Fruit fly (Drosophila melanogaster) whole organism, embryonic: ENCODE data around the gene CG32437.

ENCODE experiments used
- CG10209 ChIP-seq: fragments of 200-800 bp; sonication (Bioruptor generic); optimal IDR thresholded peaks from 3 replicates; lab custom pipeline; 2017; ENCODE audit warnings: missing biosample characterization, mild to moderate bottlenecking, missing genetic modification characterization, missing genetic modification reagents
- CG1024 ChIP-seq: fragments of 200-800 bp; sonication (Bioruptor generic); IDR thresholded peaks from 2 replicates; pipeline ENCODE4 v1.3.6; 2022; ENCODE audit warnings: missing biosample characterization, missing genetic modification characterization
- CG10267 ChIP-seq: fragments of 200-800 bp; sonication (Bioruptor generic); optimal IDR thresholded peaks from 2 replicates; lab custom pipeline; 2018; ENCODE audit warnings: missing biosample characterization, mild to moderate bottlenecking, missing genetic modification characterization, moderate library complexity
- CG10543 ChIP-seq: fragments of 200-800 bp; sonication (Bioruptor generic); optimal IDR thresholded peaks from 3 replicates; lab custom pipeline; 2017; ENCODE audit warnings: missing biosample characterization, mild to moderate bottlenecking, missing genetic modification characterization, moderate library complexity
- CG11504 ChIP-seq: fragments of 200-800 bp; sonication (Bioruptor generic); optimal IDR thresholded peaks from 3 replicates; lab custom pipeline; 2019; ENCODE audit warnings: missing biosample characterization, mild to moderate bottlenecking, missing genetic modification characterization, moderate library complexity
- CG12071 ChIP-seq: fragments of 200-800 bp; sonication (Bioruptor generic); optimal IDR thresholded peaks from 3 replicates; lab custom pipeline; 2018; ENCODE audit warnings: missing biosample characterization, mild to moderate bottlenecking, missing genetic modification characterization
- CG1233 ChIP-seq: fragments of 200-800 bp; sonication (Bioruptor generic); optimal IDR thresholded peaks from 4 replicates; lab custom pipeline; 2018; ENCODE audit warnings: missing biosample characterization, mild to moderate bottlenecking, missing genetic modification characterization
- CG13287 ChIP-seq: fragments of 200-800 bp; sonication (Bioruptor generic); IDR thresholded peaks from 2 replicates; pipeline ENCODE4 v1.3.6; 2022; ENCODE audit warnings: missing biosample characterization, missing genetic modification characterization; ENCODE audit not compliant: partially characterized antibody
- CG13296 ChIP-seq: fragments of 200-800 bp; sonication (Bioruptor generic); optimal IDR thresholded peaks from 3 replicates; lab custom pipeline; 2018; ENCODE audit warnings: missing biosample characterization, mild to moderate bottlenecking, missing genetic modification characterization
- CG13624 ChIP-seq: fragments of 200-800 bp; sonication (Bioruptor generic); optimal IDR thresholded peaks from 2 replicates; lab custom pipeline; 2016; ENCODE audit warnings: missing biosample characterization, missing genetic modification characterization
- CG13894 ChIP-seq: fragments of 200-800 bp; sonication (Bioruptor generic); optimal IDR thresholded peaks from 3 replicates; lab custom pipeline; 2018; ENCODE audit warnings: missing biosample characterization, mild to moderate bottlenecking, missing genetic modification characterization, moderate library complexity
- CG14710 ChIP-seq: fragments of 200-800 bp; sonication (Bioruptor generic); optimal IDR thresholded peaks from 3 replicates; lab custom pipeline; 2019; ENCODE audit warnings: missing biosample characterization, mild to moderate bottlenecking, missing genetic modification characterization, moderate library complexity
- CG1529 ChIP-seq: fragments of 200-800 bp; sonication (Bioruptor generic); optimal IDR thresholded peaks from 3 replicates; lab custom pipeline; 2018; ENCODE audit warnings: missing biosample characterization, missing genetic modification characterization
- CG18476 ChIP-seq: fragments of 200-800 bp; sonication (Bioruptor generic); optimal IDR thresholded peaks from 2 replicates; lab custom pipeline; 2016; ENCODE audit warnings: missing biosample characterization, mild to moderate bottlenecking, missing genetic modification characterization
- CG2202 ChIP-seq: fragments of 200-800 bp; sonication (Bioruptor generic); optimal IDR thresholded peaks from 2 replicates; lab custom pipeline; 2018; ENCODE audit warnings: missing biosample characterization, mild to moderate bottlenecking, missing genetic modification characterization
- CG31441 ChIP-seq: fragments of 200-800 bp; sonication (Bioruptor generic); IDR thresholded peaks from 2 replicates; pipeline ENCODE4 v1.3.6; 2022; ENCODE audit warnings: missing biosample characterization, missing genetic modification characterization
- CG43689 ChIP-seq: fragments of 200-800 bp; sonication (Bioruptor generic); IDR thresholded peaks from 2 replicates; pipeline ENCODE4 v1.3.6; 2022; ENCODE audit warnings: missing biosample characterization, missing genetic modification characterization
- CG6791 ChIP-seq: fragments of 200-800 bp; sonication (Bioruptor generic); IDR thresholded peaks from 3 replicates; pipeline ENCODE4 v1.3.6; 2022; ENCODE audit warnings: missing biosample characterization, missing genetic modification characterization; ENCODE audit not compliant: partially characterized antibody
- CG7372 ChIP-seq: fragments of 200-800 bp; sonication (Bioruptor generic); IDR thresholded peaks from 2 replicates; pipeline ENCODE4 v1.3.6; 2022; ENCODE audit warnings: missing biosample characterization, missing genetic modification characterization
- CG7928 ChIP-seq: fragments of 200-800 bp; sonication (Bioruptor generic); optimal IDR thresholded peaks from 2 replicates; lab custom pipeline; 2017; ENCODE audit warnings: missing biosample characterization, mild to moderate bottlenecking, missing genetic modification characterization
- CG7987 ChIP-seq: fragments of 200-800 bp; sonication (Bioruptor generic); optimal IDR thresholded peaks from 2 replicates; lab custom pipeline; 2018; ENCODE audit warnings: missing biosample characterization, mild to moderate bottlenecking, missing genetic modification characterization, moderate library complexity
- CoRest ChIP-seq: fragments of 200-800 bp; sonication (Bioruptor generic); optimal IDR thresholded peaks from 3 replicates; lab custom pipeline; 2018; ENCODE audit warnings: missing biosample characterization, mild to moderate bottlenecking, missing genetic modification characterization, moderate library complexity
- D19B ChIP-seq: fragments of 200-800 bp; sonication (Bioruptor generic); optimal IDR thresholded peaks from 2 replicates; lab custom pipeline; 2017; ENCODE audit warnings: missing biosample characterization, mild to moderate bottlenecking, missing genetic modification characterization
- Dbx ChIP-seq: fragments of 200-800 bp; sonication (Bioruptor generic); IDR thresholded peaks from 3 replicates; pipeline ENCODE4 v1.3.6; 2022; ENCODE audit warnings: missing biosample characterization, missing genetic modification characterization
- Deaf1 ChIP-seq: fragments of 200-800 bp; optimal IDR thresholded peaks from 3 replicates; lab custom pipeline; 2019; ENCODE audit warnings: missing biosample characterization, mild to moderate bottlenecking, missing genetic modification characterization, moderate library complexity
- Dip3 ChIP-seq: fragments of 200-800 bp; sonication (Bioruptor generic); optimal IDR thresholded peaks from 3 replicates; lab custom pipeline; 2016; ENCODE audit warnings: missing biosample characterization, missing genetic modification characterization
- Doc3 ChIP-seq: fragments of 200-800 bp; sonication (Bioruptor generic); IDR thresholded peaks from 3 replicates; pipeline ENCODE4 v1.3.6; 2022; ENCODE audit warnings: missing biosample characterization, missing genetic modification characterization; ENCODE audit not compliant: partially characterized antibody
- Lim3 ChIP-seq: fragments of 200-800 bp; sonication (Bioruptor generic); IDR thresholded peaks from 2 replicates; pipeline ENCODE4 v1.3.6; 2022; ENCODE audit warnings: missing biosample characterization, missing genetic modification characterization
- Lpt ChIP-seq: fragments of >200 bp; optimal IDR thresholded peaks from 2 replicates; lab custom pipeline; 2018; ENCODE audit warnings: missing biosample characterization, missing genetic modification characterization
- MBD-R2 ChIP-seq: fragments of 200-800 bp; sonication (Bioruptor generic); IDR thresholded peaks from 2 replicates; pipeline ENCODE4 v1.3.6; 2022; ENCODE audit warnings: missing biosample characterization, missing genetic modification characterization
- NK7.1 ChIP-seq: fragments of 200-800 bp; sonication (Bioruptor generic); optimal IDR thresholded peaks from 3 replicates; lab custom pipeline; 2016; ENCODE audit warnings: missing biosample characterization, missing genetic modification characterization
- Sin3A ChIP-seq: fragments of >200 bp; optimal IDR thresholded peaks from 2 replicates; lab custom pipeline; 2018
- Sox100B ChIP-seq: fragments of 200-800 bp; sonication (Bioruptor generic); optimal IDR thresholded peaks from 3 replicates; lab custom pipeline; 2018; ENCODE audit warnings: missing biosample characterization, mild to moderate bottlenecking, missing genetic modification characterization
- Sox102F ChIP-seq: fragments of 200-800 bp; sonication (Bioruptor generic); optimal IDR thresholded peaks from 2 replicates; lab custom pipeline; 2018; ENCODE audit warnings: missing biosample characterization, mild to moderate bottlenecking, missing genetic modification characterization, moderate library complexity
- Vsx1 ChIP-seq: fragments of 200-800 bp; sonication (Bioruptor generic); optimal IDR thresholded peaks from 2 replicates; lab custom pipeline; 2017; ENCODE audit warnings: missing biosample characterization, mild to moderate bottlenecking, missing genetic modification characterization, missing genetic modification reagents
- crc ChIP-seq: fragments of 200-800 bp; sonication (Bioruptor generic); optimal IDR thresholded peaks from 2 replicates; lab custom pipeline; 2016; ENCODE audit warnings: missing biosample characterization, missing genetic modification characterization
- da ChIP-seq: fragments of 200-800 bp; sonication (Bioruptor generic); optimal IDR thresholded peaks from 2 replicates; lab custom pipeline; 2016; ENCODE audit warnings: missing biosample characterization, missing genetic modification characterization
- dmrt99B ChIP-seq: fragments of 200-800 bp; sonication (Bioruptor generic); optimal IDR thresholded peaks from 2 replicates; lab custom pipeline; 2018; ENCODE audit warnings: missing biosample characterization, mild to moderate bottlenecking, missing genetic modification characterization, moderate library complexity
- ems ChIP-seq: fragments of 200-800 bp; sonication (Bioruptor generic); optimal IDR thresholded peaks from 3 replicates; lab custom pipeline; 2016; ENCODE audit warnings: missing biosample characterization, missing genetic modification characterization
- exex ChIP-seq: fragments of 200-800 bp; sonication (Bioruptor generic); optimal IDR thresholded peaks from 4 replicates; lab custom pipeline; 2018; ENCODE audit warnings: missing biosample characterization, mild to moderate bottlenecking, missing genetic modification characterization, moderate library complexity
- hbn ChIP-seq: fragments of 200-800 bp; sonication (Bioruptor generic); IDR thresholded peaks from 2 replicates; pipeline ENCODE4 v1.3.6; 2022; ENCODE audit warnings: missing biosample characterization, missing genetic modification characterization; ENCODE audit not compliant: partially characterized antibody
- kah ChIP-seq: fragments of 200-800 bp; sonication (Bioruptor generic); optimal IDR thresholded peaks from 2 replicates; lab custom pipeline; 2018; ENCODE audit warnings: missing biosample characterization, mild to moderate bottlenecking, missing genetic modification characterization
- kay ChIP-seq: fragments of 200-800 bp; sonication (Bioruptor generic); optimal IDR thresholded peaks from 2 replicates; lab custom pipeline; 2016; ENCODE audit warnings: missing biosample characterization, missing genetic modification characterization
- pita ChIP-seq: fragments of 200-800 bp; sonication (Bioruptor generic); optimal IDR thresholded peaks from 2 replicates; lab custom pipeline; 2017; ENCODE audit warnings: missing biosample characterization, mild to moderate bottlenecking, missing genetic modification characterization
- pros ChIP-seq: fragments of 200-800 bp; sonication (Bioruptor generic); optimal IDR thresholded peaks from 3 replicates; lab custom pipeline; 2019; ENCODE audit warnings: missing biosample characterization, mild to moderate bottlenecking, missing genetic modification characterization, moderate library complexity
- ranshi ChIP-seq: fragments of 200-800 bp; sonication (Bioruptor generic); IDR thresholded peaks from 2 replicates; pipeline ENCODE4 v1.3.6; 2022; ENCODE audit warnings: missing biosample characterization, missing genetic modification characterization
- run ChIP-seq: fragments of 200-800 bp; sonication (Bioruptor generic); optimal IDR thresholded peaks from 3 replicates; lab custom pipeline; 2018; ENCODE audit warnings: missing biosample characterization, mild to moderate bottlenecking, missing genetic modification characterization
- sd ChIP-seq: fragments of 200-800 bp; sonication (Bioruptor generic); optimal IDR thresholded peaks from 3 replicates; lab custom pipeline; 2018; ENCODE audit warnings: missing biosample characterization, mild to moderate bottlenecking, missing genetic modification characterization, moderate library complexity
- so ChIP-seq: fragments of 200-800 bp; sonication (Bioruptor generic); IDR thresholded peaks from 3 replicates; pipeline ENCODE4 v1.3.6; 2022; ENCODE audit warnings: missing biosample characterization, missing genetic modification characterization
- trh ChIP-seq: fragments of 200-800 bp; sonication (Bioruptor generic); optimal IDR thresholded peaks from 2 replicates; lab custom pipeline; 2016; ENCODE audit warnings: missing biosample characterization, missing genetic modification characterization
- usp ChIP-seq: fragments of >200 bp; optimal IDR thresholded peaks from 2 replicates; lab custom pipeline; 2017; ENCODE audit warnings: missing biosample characterization, missing genetic modification characterization

CG32437 gene

dm6 chr3L:21348983-21349432 lies 8.5 kb upstream of the CG32437 start, which contains the start of gene ebd2 (continued):
- TF ChIP-seq CG2202 (tag; lab: Kevin White, UChicago) (no peak), Sox102F (no peak), CG13894 (peak; percentile 95), CG13624 (GFP tag; lab: Kevin White, UChicago) (peak; percentile 48), exex (peak; percentile 55), CG10543 (GFP tag; lab: Kevin White, UChicago) (peak; percentile 95), CG10209 (GFP tag; lab: Kevin White, UChicago) (peak; percentile 7), sd (tag; lab: Kevin White, UChicago) (peak; percentile 77), Sin3A (no peak), pros (no peak), D19B (no peak), Deaf1 (tag; lab: Kevin White, UChicago) (peak; percentile 99), Dip3 (GFP tag; lab: Kevin White, UChicago) (no peak), CoRest (tag; lab: Kevin White, UChicago) (peak; percentile 6), Lim3 (GFP tag; lab: Robert Waterston, UW) (no peak), pita (GFP tag; lab: Kevin White, UChicago) (no peak), CG1233 (GFP tag; lab: Kevin White, UChicago) (no peak), da (GFP tag; lab: Kevin White, UChicago) (no peak), CG10267 (tag; lab: Kevin White, UChicago) (no peak), CG18476 (GFP tag; lab: Kevin White, UChicago) (no peak), kah (GFP tag; lab: Kevin White, UChicago) (no peak), kay (no peak), Lpt (GFP tag; lab: Kevin White, UChicago) (no peak), CG6791 (no peak), CG13287 (peak; percentile 30; the same call in 1 of the 2 replicates), CG43689 (GFP tag; lab: Robert Waterston, UW) (no peak), Doc3 (GFP tag; lab: Robert Waterston, UW) (0 out of 3 replicates have a peak, but pooled peaks have one; percentile 26), CG11504 (tag; lab: Kevin White, UChicago) (peak; percentile 30), MBD-R2 (GFP tag; lab: Robert Waterston, UW) (no peak), CG12071 (peak; percentile 38), CG1529 (GFP tag; lab: Kevin White, UChicago) (no peak), CG7372 (GFP tag; lab: Robert Waterston, UW) (no peak), so (0 out of 3 replicates have a peak, but pooled peaks have one; percentile 5), ems (GFP tag; lab: Kevin White, UChicago) (no peak), usp (GFP tag; lab: Kevin White, UChicago) (no peak), ranshi (GFP tag; lab: Robert Waterston, UW) (peak; percentile 17; the same call in 1 of the 2 replicates), NK7.1 (GFP tag; lab: Kevin White, UChicago) (no peak), CG7928 (GFP tag; lab: Kevin White, UChicago) (no peak), CG14710 (tag; lab: Kevin White, UChicago) (no peak), dmrt99B (tag; lab: Kevin White, UChicago) (peak; percentile 34), CG7987 (GFP tag; lab: Kevin White, UChicago) (no peak), run (no peak), Sox100B (GFP tag; lab: Kevin White, UChicago) (no peak), CG1024 (no peak), CG13296 (peak; percentile 21), Vsx1 (GFP tag; lab: Kevin White, UChicago) (no peak), CG31441 (GFP tag; lab: Robert Waterston, UW) (no peak), Dbx (GFP tag; lab: Robert Waterston, UW) (peak; percentile 49; the same call in 1 of the 3 replicates), trh (no peak), crc (GFP tag; lab: Kevin White, UChicago) (no peak), hbn (GFP tag; lab: Robert Waterston, UW) (no peak)
